Worm (Caenorhabditis elegans) whole organism, young adult: Measurements from ENCODE around the gene T01H3.2.

Experiments used
- F39B2.1 ChIP-seq: fragments of 200-800 bp; sonication (Bioruptor generic); IDR thresholded peaks from 2 replicates; pipeline ENCODE4 v1.3.6; 2022; ENCODE audit warnings: missing genetic modification reagents, missing genetic modification characterization, missing compliant biosample characterization
- ama-1 ChIP-seq, 3 experiments: fragments of 150-350 bp in 1 of 3; sonication (generic microtip) in 2 of 3; optimal IDR thresholded peaks; 2 replicates each; lab custom pipeline; 2014 to 2018; ENCODE audit warnings: missing biosample characterization in 2 of 3, missing genetic modification characterization in 2 of 3, missing genetic modification reagents in 2 of 3
- atf-7 ChIP-seq: sonication (generic microtip); optimal IDR thresholded peaks from 2 replicates; lab custom pipeline; 2017; ENCODE audit warnings: mild to moderate bottlenecking, missing genetic modification characterization, missing compliant biosample characterization
- chd-7 ChIP-seq: sonication (generic microtip); optimal IDR thresholded peaks from 2 replicates; lab custom pipeline; 2016; ENCODE audit warnings: mild to moderate bottlenecking, missing genetic modification characterization, moderate library complexity, missing compliant biosample characterization
- dpff-1 ChIP-seq: sonication (generic microtip); optimal IDR thresholded peaks from 2 replicates; lab custom pipeline; 2017; ENCODE audit warnings: mild to moderate bottlenecking, missing genetic modification characterization, missing compliant biosample characterization
- dpl-1 ChIP-seq: fragments of 150-350 bp; optimal IDR thresholded peaks from 2 replicates; lab custom pipeline; 2014; ENCODE audit warnings: missing biosample characterization, missing genetic modification reagents, missing genetic modification characterization
- hlh-12 ChIP-seq: sonication (generic microtip); optimal IDR thresholded peaks from 2 replicates; lab custom pipeline; 2016; ENCODE audit warnings: missing genetic modification characterization, missing compliant biosample characterization
- hlh-26 ChIP-seq: fragments of 200-800 bp; sonication (Bioruptor generic); conservative IDR thresholded peaks from 2 replicates; pipeline ENCODE4 v1.3.6; 2022; ENCODE audit warnings: missing genetic modification reagents, missing genetic modification characterization, missing compliant biosample characterization
- hrde-1 ChIP-seq: sonication (generic microtip); optimal IDR thresholded peaks from 2 replicates; lab custom pipeline; 2016; ENCODE audit warnings: missing genetic modification characterization, mild to moderate bottlenecking, missing compliant biosample characterization, moderate library complexity, missing genotype, missing genetic modification reagents, borderline replicate concordance
- lin-54 ChIP-seq: fragments of 200-800 bp; sonication (Bioruptor generic); optimal IDR thresholded peaks from 2 replicates; lab custom pipeline; 2018; ENCODE audit warnings: mild to moderate bottlenecking, missing genetic modification characterization, missing compliant biosample characterization
- lir-1 ChIP-seq: fragments of 200-800 bp; sonication (Bioruptor generic); conservative IDR thresholded peaks from 2 replicates; pipeline ENCODE4 v1.3.6; 2022; ENCODE audit warnings: missing genetic modification reagents, missing genetic modification characterization, missing compliant biosample characterization
- pha-4 ChIP-seq: fragments of 150-350 bp; sonication (generic microtip); optimal IDR thresholded peaks from 2 replicates; lab custom pipeline; 2014; ENCODE audit warnings: missing biosample characterization, missing genetic modification reagents, missing genetic modification characterization
- sea-2 ChIP-seq: fragments of 200-800 bp; sonication (Bioruptor generic); IDR thresholded peaks from 2 replicates; pipeline ENCODE4 v1.3.6; 2022; ENCODE audit warnings: missing genetic modification characterization, missing compliant biosample characterization
- zim-3 ChIP-seq: sonication (generic microtip); optimal IDR thresholded peaks from 2 replicates; lab custom pipeline; 2017; ENCODE audit warnings: mild to moderate bottlenecking, missing genetic modification characterization, moderate library complexity, missing compliant biosample characterization

DNA sequence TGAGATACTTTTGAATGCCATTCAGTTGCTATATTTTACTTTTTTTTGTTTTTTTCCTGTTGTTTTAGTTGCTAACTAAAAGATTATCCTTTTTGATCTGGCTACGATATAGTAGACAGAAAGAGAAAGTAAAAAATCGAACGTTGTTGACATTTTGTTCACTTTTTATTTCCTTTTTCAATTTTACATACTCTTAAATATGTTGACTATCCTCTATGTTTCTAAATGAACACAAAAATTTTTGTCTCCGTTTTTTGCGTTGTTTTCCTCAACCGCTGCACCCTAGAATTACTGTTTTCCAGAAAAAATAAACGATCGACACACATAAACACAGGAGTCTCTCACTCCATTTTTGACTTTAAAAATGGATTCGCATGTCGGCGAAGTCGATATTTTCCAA lies 35.7 kb downstream of the T01H3.2 start, which contains the start of gene klp-3:
- TF ChIP-seq atf-7 (tag; lab: Kevin White, UChicago) (no peak), chd-7 (tag; lab: Kevin White, UChicago) (no peak), F39B2.1 (no peak), dpl-1 (GFP tag; lab: Kevin White, UChicago) (no peak), dpff-1 (no peak), sea-2 (GFP tag; lab: Robert Waterston, UW) (no peak), lir-1 (GFP tag; lab: Robert Waterston, UW) (no peak), hrde-1 (tag; lab: Kevin White, UChicago) (no peak), hlh-26 (no peak), zim-3 (tag; lab: Kevin White, UChicago) (no peak), lin-54 (GFP tag; lab: Kevin White, UChicago) (no peak), pha-4 (no peak), hlh-12 (tag; lab: Kevin White, UChicago) (no peak), ama-1 (optimal IDR thresholded peaks at IDR 0.05; lab: Kevin White, UChicago) (no peak), ama-1 (GFP tag; optimal IDR thresholded peaks at IDR 0.05; lab: Kevin White, UChicago) (no peak)
